Fruit fly (Drosophila melanogaster) whole organism, embryonic: ENCODE data around the gene CG12206.

Experiments used
- Asciz ChIP-seq: fragments of 200-800 bp; sonication (Bioruptor generic); optimal IDR thresholded peaks from 2 replicates; lab custom pipeline; 2017; ENCODE audit warnings: missing biosample characterization, mild to moderate bottlenecking, missing genetic modification characterization, missing genetic modification reagents
- CG10959 ChIP-seq: fragments of 200-800 bp; sonication (Bioruptor generic); IDR thresholded peaks from 2 replicates; pipeline ENCODE4 v1.3.6; 2022; ENCODE audit warnings: missing biosample characterization, missing genetic modification characterization
- CG11560 ChIP-seq: fragments of 200-800 bp; sonication (Bioruptor generic); IDR thresholded peaks from 3 replicates; pipeline ENCODE4 v1.3.6; 2022; ENCODE audit warnings: missing biosample characterization, missing genetic modification characterization
- CG11695 ChIP-seq: fragments of 200-800 bp; sonication (Bioruptor generic); IDR thresholded peaks from 3 replicates; pipeline ENCODE4 v1.3.6; 2022; ENCODE audit warnings: missing biosample characterization, missing genetic modification characterization
- CG11723 ChIP-seq: fragments of 200-800 bp; sonication (Bioruptor generic); optimal IDR thresholded peaks from 2 replicates; lab custom pipeline; 2017; ENCODE audit warnings: missing biosample characterization, mild to moderate bottlenecking, missing genetic modification characterization
- CG12942 ChIP-seq: fragments of 200-800 bp; sonication (Bioruptor generic); optimal IDR thresholded peaks from 3 replicates; lab custom pipeline; 2016; ENCODE audit warnings: missing biosample characterization, missing genetic modification characterization
- CG13287 ChIP-seq: fragments of 200-800 bp; sonication (Bioruptor generic); IDR thresholded peaks from 2 replicates; pipeline ENCODE4 v1.3.6; 2022; ENCODE audit warnings: missing biosample characterization, missing genetic modification characterization; ENCODE audit not compliant: partially characterized antibody
- CG34376 ChIP-seq: fragments of 200-800 bp; sonication (Bioruptor generic); optimal IDR thresholded peaks from 2 replicates; lab custom pipeline; 2018; ENCODE audit warnings: missing biosample characterization, mild to moderate bottlenecking, missing genetic modification characterization
- CG4404 ChIP-seq: fragments of 200-800 bp; sonication (Bioruptor generic); IDR thresholded peaks from 2 replicates; pipeline ENCODE4 v1.3.6; 2022; ENCODE audit warnings: missing biosample characterization, missing genetic modification characterization
- CG4730 ChIP-seq: fragments of 200-800 bp; sonication (Bioruptor generic); IDR thresholded peaks from 2 replicates; pipeline ENCODE4 v1.3.6; 2022; ENCODE audit warnings: missing biosample characterization, missing genetic modification characterization
- CG4854 ChIP-seq: fragments of 200-800 bp; sonication (Bioruptor generic); optimal IDR thresholded peaks from 2 replicates; lab custom pipeline; 2016; ENCODE audit warnings: missing biosample characterization, missing genetic modification characterization, inconsistent platforms
- Camta ChIP-seq: fragments of 200-800 bp; sonication (Bioruptor generic); optimal IDR thresholded peaks from 2 replicates; lab custom pipeline; 2016; ENCODE audit warnings: missing biosample characterization, missing genetic modification characterization
- D19A ChIP-seq: fragments of 200-800 bp; optimal IDR thresholded peaks from 3 replicates; lab custom pipeline; 2019; ENCODE audit warnings: missing biosample characterization, mild to moderate bottlenecking, missing genetic modification characterization, moderate library complexity
- D19B ChIP-seq: fragments of 200-800 bp; sonication (Bioruptor generic); optimal IDR thresholded peaks from 2 replicates; lab custom pipeline; 2017; ENCODE audit warnings: missing biosample characterization, mild to moderate bottlenecking, missing genetic modification characterization
- Dfd ChIP-seq, 2 experiments: fragments of >200 bp; optimal IDR thresholded peaks; 2 replicates each; lab custom pipeline; 2017; ENCODE audit warnings: missing biosample characterization in 2 of 2, missing genetic modification characterization in 2 of 2
- Drgx ChIP-seq: fragments of 200-800 bp; sonication (Bioruptor generic); IDR thresholded peaks from 2 replicates; pipeline ENCODE4 v1.3.6; 2022; ENCODE audit warnings: missing biosample characterization, missing genetic modification characterization
- Eip74EF ChIP-seq, 2 experiments: fragments of 200-800 bp in 1 of 2; fragments of >200 bp in 1 of 2; sonication (Bioruptor generic) in 1 of 2; optimal IDR thresholded peaks; 2 replicates each; lab custom pipeline; 2017 to 2019; ENCODE audit warnings: missing biosample characterization in 2 of 2, missing genetic modification characterization in 2 of 2, mild to moderate bottlenecking in 1 of 2, moderate library complexity in 1 of 2
- Ets65A ChIP-seq: fragments of 200-800 bp; sonication (Bioruptor generic); peaks from one replicate; lab custom pipeline; 2016; ENCODE audit warnings: missing biosample characterization, missing genetic modification characterization
- GATAe ChIP-seq: fragments of 200-800 bp; sonication (Bioruptor generic); conservative IDR thresholded peaks from 2 replicates; pipeline ENCODE4 v1.3.6; 2022; ENCODE audit warnings: missing biosample characterization, missing genetic modification characterization
- HmgD ChIP-seq: fragments of 200-800 bp; sonication (Bioruptor generic); optimal IDR thresholded peaks from 3 replicates; lab custom pipeline; 2016; ENCODE audit warnings: missing biosample characterization, missing genetic modification characterization
- Med ChIP-seq: fragments of 200-800 bp; sonication (Bioruptor generic); peaks from one replicate; lab custom pipeline; 2016; ENCODE audit warnings: missing biosample characterization, missing genetic modification characterization, mild to moderate bottlenecking, inconsistent platforms, moderate library complexity
- Meics ChIP-seq: fragments of 200-800 bp; sonication (Bioruptor generic); optimal IDR thresholded peaks from 2 replicates; lab custom pipeline; 2017; ENCODE audit warnings: missing biosample characterization, mild to moderate bottlenecking, missing genetic modification characterization
- Myb ChIP-seq: fragments of 200-800 bp; sonication (Bioruptor generic); optimal IDR thresholded peaks from 2 replicates; lab custom pipeline; 2016; ENCODE audit warnings: missing biosample characterization, missing genetic modification characterization
- NC2α ChIP-seq: fragments of 200-800 bp; sonication (Bioruptor generic); optimal IDR thresholded peaks from 2 replicates; lab custom pipeline; 2016; ENCODE audit warnings: missing biosample characterization, missing genetic modification characterization
- NK7.1 ChIP-seq: fragments of 200-800 bp; sonication (Bioruptor generic); optimal IDR thresholded peaks from 3 replicates; lab custom pipeline; 2016; ENCODE audit warnings: missing biosample characterization, missing genetic modification characterization
- Pdp1 ChIP-seq, 2 experiments: fragments of 200-800 bp; sonication (Bioruptor generic); optimal IDR thresholded peaks; 3 replicates each; lab custom pipeline; 2016; ENCODE audit warnings: missing biosample characterization in 2 of 2, missing genetic modification characterization in 2 of 2, mild to moderate bottlenecking in 1 of 2, moderate library complexity in 1 of 2
- Spps ChIP-seq: fragments of 200-800 bp; sonication (Bioruptor generic); optimal IDR thresholded peaks from 2 replicates; lab custom pipeline; 2018; ENCODE audit warnings: missing biosample characterization, mild to moderate bottlenecking, missing genetic modification characterization
- Sry-δ ChIP-seq: fragments of 200-800 bp; sonication (Bioruptor generic); optimal IDR thresholded peaks from 2 replicates; lab custom pipeline; 2016; ENCODE audit warnings: missing biosample characterization, missing genetic modification characterization
- Ssrp ChIP-seq: fragments of 200-800 bp; sonication (Bioruptor generic); optimal IDR thresholded peaks from 2 replicates; lab custom pipeline; 2018; ENCODE audit warnings: missing biosample characterization, mild to moderate bottlenecking, missing genetic modification characterization, moderate library complexity
- YL-1 ChIP-seq: fragments of 200-800 bp; sonication (Bioruptor generic); optimal IDR thresholded peaks from 3 replicates; lab custom pipeline; 2017; ENCODE audit warnings: missing biosample characterization, mild to moderate bottlenecking, missing genetic modification characterization
- amos ChIP-seq: fragments of 200-800 bp; sonication (Bioruptor generic); IDR thresholded peaks from 2 replicates; pipeline ENCODE4 v1.3.6; 2022; ENCODE audit warnings: missing biosample characterization, missing genetic modification characterization; ENCODE audit not compliant: partially characterized antibody
- cad ChIP-seq: fragments of >200 bp; optimal IDR thresholded peaks from 2 replicates; lab custom pipeline; 2017; ENCODE audit warnings: missing biosample characterization, missing genetic modification characterization
- chm ChIP-seq: fragments of 200-800 bp; sonication (Bioruptor generic); IDR thresholded peaks from 2 replicates; pipeline ENCODE4 v1.3.6; 2022; ENCODE audit warnings: missing biosample characterization, missing genetic modification characterization
- esg ChIP-seq: fragments of 200-800 bp; sonication (Bioruptor generic); conservative IDR thresholded peaks from 2 replicates; pipeline ENCODE4 v1.3.6; 2022; ENCODE audit warnings: missing biosample characterization, missing genetic modification characterization
- eyg ChIP-seq: fragments of 200-800 bp; sonication (Bioruptor generic); optimal IDR thresholded peaks from 3 replicates; lab custom pipeline; 2016; ENCODE audit warnings: missing biosample characterization, missing genetic modification characterization
- fd96Cb ChIP-seq: fragments of 200-800 bp; sonication (Bioruptor generic); optimal IDR thresholded peaks from 2 replicates; lab custom pipeline; 2018; ENCODE audit warnings: missing biosample characterization, mild to moderate bottlenecking, missing genetic modification characterization, moderate library complexity
- fu2 ChIP-seq: fragments of 200-800 bp; sonication (Bioruptor generic); optimal IDR thresholded peaks from 2 replicates; lab custom pipeline; 2016; ENCODE audit warnings: missing biosample characterization, missing genetic modification characterization
- gcm ChIP-seq: fragments of 200-800 bp; sonication (Bioruptor generic); optimal IDR thresholded peaks from 2 replicates; lab custom pipeline; 2019; ENCODE audit warnings: missing biosample characterization, mild to moderate bottlenecking, missing genetic modification characterization, moderate library complexity
- gro ChIP-seq: fragments of 200-800 bp; sonication (Bioruptor generic); optimal IDR thresholded peaks from 2 replicates; lab custom pipeline; 2016; ENCODE audit warnings: missing biosample characterization, missing genetic modification characterization
- lmd ChIP-seq: fragments of 200-800 bp; sonication (Bioruptor generic); IDR thresholded peaks from 2 replicates; pipeline ENCODE4 v1.3.6; 2022; ENCODE audit warnings: missing biosample characterization, missing genetic modification characterization
- nom ChIP-seq: fragments of 200-800 bp; sonication (Bioruptor generic); optimal IDR thresholded peaks from 2 replicates; lab custom pipeline; 2017; ENCODE audit warnings: missing biosample characterization, missing genetic modification characterization, mild to moderate bottlenecking, moderate library complexity, missing genetic modification reagents
- org-1 ChIP-seq: fragments of 200-800 bp; sonication (Bioruptor generic); optimal IDR thresholded peaks from 2 replicates; lab custom pipeline; 2017; ENCODE audit warnings: missing biosample characterization, missing genetic modification characterization
- pnt ChIP-seq: fragments of 200-800 bp; sonication (Bioruptor generic); optimal IDR thresholded peaks from 3 replicates; lab custom pipeline; 2016; ENCODE audit warnings: missing biosample characterization, missing genetic modification characterization
- pzg ChIP-seq: fragments of 200-800 bp; sonication (Bioruptor generic); optimal IDR thresholded peaks from 3 replicates; lab custom pipeline; 2018; ENCODE audit warnings: missing biosample characterization, mild to moderate bottlenecking, missing genetic modification characterization, moderate library complexity
- sc ChIP-seq, 3 experiments: fragments of >200 bp in 2 of 3; fragments of 200-800 bp in 1 of 3; sonication (Bioruptor generic) in 1 of 3; optimal IDR thresholded peaks; 2 replicates in 2 of 3; 3 replicates in 1 of 3; lab custom pipeline; 2017; ENCODE audit warnings: mild to moderate bottlenecking in 1 of 3, missing biosample characterization in 1 of 3, missing genetic modification characterization in 1 of 3, missing genetic modification reagents in 1 of 3
- scrt ChIP-seq: fragments of 200-800 bp; sonication (Bioruptor generic); optimal IDR thresholded peaks from 2 replicates; lab custom pipeline; 2018; ENCODE audit warnings: missing biosample characterization, mild to moderate bottlenecking, missing genetic modification characterization, moderate library complexity
- sim ChIP-seq: fragments of 200-800 bp; sonication (Bioruptor generic); IDR thresholded peaks from 2 replicates; pipeline ENCODE4 v1.3.6; 2022; ENCODE audit warnings: missing biosample characterization, missing genetic modification characterization
- sna ChIP-seq: fragments of 200-800 bp; sonication (Bioruptor generic); IDR thresholded peaks from 2 replicates; pipeline ENCODE4 v1.3.6; 2022; ENCODE audit warnings: missing biosample characterization, missing genetic modification characterization; ENCODE audit not compliant: partially characterized antibody
- trh ChIP-seq: fragments of 200-800 bp; sonication (Bioruptor generic); optimal IDR thresholded peaks from 2 replicates; lab custom pipeline; 2016; ENCODE audit warnings: missing biosample characterization, missing genetic modification characterization
- usp ChIP-seq: fragments of >200 bp; optimal IDR thresholded peaks from 2 replicates; lab custom pipeline; 2017; ENCODE audit warnings: missing biosample characterization, missing genetic modification characterization
- vvl ChIP-seq: fragments of 200-800 bp; sonication (Bioruptor generic); IDR thresholded peaks from 2 replicates; pipeline ENCODE4 v1.3.6; 2022; ENCODE audit warnings: missing biosample characterization, missing genetic modification characterization

Gene CG12206

dm6 chrX:3427614-3427965, 46.7 kb downstream of the CG12206 start (continued):
- TF ChIP-seq D19B (no peak), Myb (GFP tag; lab: Kevin White, UChicago) (peak; percentile 51), eyg (GFP tag; lab: Kevin White, UChicago) (no peak), lmd (GFP tag; lab: Robert Waterston, UW) (peak; percentile 72), CG4854 (GFP tag; lab: Kevin White, UChicago) (peak; percentile 4), fu2 (peak; percentile 40), vvl (GFP tag; lab: Robert Waterston, UW) (peak; percentile 76), NC2α (GFP tag; lab: Kevin White, UChicago) (peak; percentile 73), sim (GFP tag; lab: Robert Waterston, UW) (0 out of 2 replicates have a peak, but pooled peaks have one; percentile 49), NK7.1 (GFP tag; lab: Kevin White, UChicago) (peak; percentile 17), Med (GFP tag; lab: Kevin White, UChicago) (peak; percentile 94), CG11560 (tag; lab: Robert Waterston, UW) (0 out of 3 replicates have a peak, but pooled peaks have one; percentile 16), chm (peak; percentile 84), GATAe (GFP tag; lab: Robert Waterston, UW) (no peak), Dfd (GFP tag; optimal IDR thresholded peaks at IDR 0.05; lab: Kevin White, UChicago) (no peak), Ets65A (peak; percentile 96), D19A (tag; lab: Kevin White, UChicago) (peak; percentile 43), Sry-δ (peak; percentile 16), CG13287 (GFP tag; lab: Robert Waterston, UW) (no peak), Spps (tag; lab: Kevin White, UChicago) (no peak), pzg (GFP tag; lab: Kevin White, UChicago) (no peak), nom (GFP tag; lab: Kevin White, UChicago) (peak; percentile 74), usp (GFP tag; lab: Kevin White, UChicago) (no peak), Eip74EF (GFP tag; optimal IDR thresholded peaks at IDR 0.05; lab: Kevin White, UChicago) (peak in 1 of 2 experiments; percentile 10), trh (peak; percentile 42), scrt (GFP tag; lab: Kevin White, UChicago) (no peak), YL-1 (GFP tag; lab: Kevin White, UChicago) (no peak), fd96Cb (tag; lab: Kevin White, UChicago) (peak; percentile 66), sc (optimal IDR thresholded peaks at IDR 0.05; lab: Kevin White, UChicago) (no peak), sc (GFP tag; optimal IDR thresholded peaks at IDR 0.05; lab: Kevin White, UChicago) (peak; percentile 30), sna (GFP tag; lab: Robert Waterston, UW) (no peak), HmgD (GFP tag; lab: Kevin White, UChicago) (peak; percentile 18), Drgx (GFP tag; lab: Robert Waterston, UW) (peak; percentile 73), gro (GFP tag; lab: Kevin White, UChicago) (peak; percentile 53), gcm (GFP tag; lab: Kevin White, UChicago) (peak; percentile 85), Ssrp (tag; lab: Kevin White, UChicago) (peak; percentile 86), Asciz (GFP tag; lab: Kevin White, UChicago) (no peak), Pdp1 (GFP tag; optimal IDR thresholded peaks at IDR 0.05; lab: Kevin White, UChicago) (peak; percentile 65 to 79), esg (peak; percentile 42; the same call in 1 of the 2 replicates), Camta (GFP tag; lab: Kevin White, UChicago) (peak; percentile 72), CG11723 (GFP tag; lab: Kevin White, UChicago) (peak; percentile 52), Meics (no peak), amos (no peak), CG34376 (GFP tag; lab: Kevin White, UChicago) (no peak), CG11695 (GFP tag; lab: Robert Waterston, UW) (0 out of 3 replicates have a peak, but pooled peaks have one; percentile 53), CG4404 (GFP tag; lab: Robert Waterston, UW) (peak; percentile 94), CG12942 (GFP tag; lab: Kevin White, UChicago) (peak; percentile 64), CG4730 (no peak), CG10959 (GFP tag; lab: Robert Waterston, UW) (peak; percentile 82), cad (GFP tag; lab: Kevin White, UChicago) (no peak), pnt (GFP tag; lab: Kevin White, UChicago) (peak; percentile 72), org-1 (GFP tag; lab: Kevin White, UChicago) (peak; percentile 79)
